Fruit fly (Drosophila melanogaster): ENCODE results near the gene CG18661.

dm6 chr2L:8974506-8974905, 22.9 kb upstream of the CG18661 start:
- TF ChIP-seq pan (optimal IDR thresholded peaks at IDR 0.05) = no peak
- TF ChIP-seq EcR (GFP tag; optimal IDR thresholded peaks at IDR 0.05) = no peak
- no peak for TF ChIP-seq CG8478 (optimal IDR thresholded peaks at IDR 0.05)
- TF ChIP-seq usp (GFP tag; optimal IDR thresholded peaks at IDR 0.05) = no peak
- no peak for TF ChIP-seq Dll (optimal IDR thresholded peaks at IDR 0.05)
- TF ChIP-seq psq (optimal IDR thresholded peaks at IDR 0.05) = no peak
